Fruit fly (Drosophila melanogaster): ENCODE results near the gene tal-1A.

Gene tal-1A

DNA sequence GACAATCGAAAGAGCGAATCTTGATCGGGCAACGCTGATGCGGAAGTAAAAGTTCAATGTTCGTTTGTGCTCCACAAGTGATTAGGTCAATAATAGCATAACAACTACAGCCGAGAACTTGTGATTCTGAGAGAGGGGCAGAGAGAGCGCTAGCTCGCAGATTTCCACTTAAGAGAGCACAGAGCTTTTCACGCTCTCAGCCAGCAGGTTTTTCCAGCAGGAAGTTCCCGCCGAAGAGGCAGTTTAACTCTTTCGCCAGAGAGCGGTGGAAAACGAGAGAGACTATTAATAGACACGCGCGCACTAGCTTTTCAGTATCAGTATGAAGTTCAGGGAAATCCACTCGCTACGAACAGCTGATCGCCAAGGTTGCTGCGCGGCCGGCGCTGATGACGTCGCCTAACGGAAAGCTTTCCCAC is 2.1 kb downstream of the tal-1A start (continued):
- TF ChIP-seq vvl (GFP tag; IDR thresholded peaks at IDR 0.05): no peak; the same call in 1 of the 2 replicates
- TF ChIP-seq gce (GFP tag; IDR thresholded peaks at IDR 0.05): peak; percentile 25; the same call in 1 of the 3 replicates
- peak in 1 of 2 experiments; percentile 58 for TF ChIP-seq crp (GFP tag; optimal IDR thresholded peaks at IDR 0.05)
- TF ChIP-seq Dll (GFP tag; IDR thresholded peaks at IDR 0.05; ENCODE audit: partially characterized antibody): peak; percentile 48; the same call in 1 of the 4 replicates
- no peak for TF ChIP-seq CG10274 (GFP tag; optimal IDR thresholded peaks at IDR 0.05)
- peak; percentile 41; the same call in 1 of the 3 replicates for TF ChIP-seq C15 (GFP tag; IDR thresholded peaks at IDR 0.05)
- TF ChIP-seq peb (GFP tag; IDR thresholded peaks at IDR 0.05): no peak
- TF ChIP-seq CG13287 (GFP tag; IDR thresholded peaks at IDR 0.05; ENCODE audit: partially characterized antibody): peak; percentile 15; the same call in 1 of the 2 replicates
- TF ChIP-seq sens (GFP tag): peak; percentile 29
- TF ChIP-seq CG3163 (GFP tag; optimal IDR thresholded peaks at IDR 0.05): peak; percentile 90
- TF ChIP-seq chinmo (GFP tag; IDR thresholded peaks at IDR 0.05; ENCODE audit: partially characterized antibody): peak; percentile 79; the same call in 2 of the 4 replicates
- TF ChIP-seq shn (GFP tag; optimal IDR thresholded peaks at IDR 0.05): no peak
- TF ChIP-seq cwo (GFP tag; optimal IDR thresholded peaks at IDR 0.05): no peak
- no peak for TF ChIP-seq Usf (GFP tag; optimal IDR thresholded peaks at IDR 0.05)
- TF ChIP-seq Kr (GFP tag; optimal IDR thresholded peaks at IDR 0.05): no peak
- TF ChIP-seq hb (GFP tag; IDR thresholded peaks at IDR 0.05; ENCODE audit: partially characterized antibody): no peak
- TF ChIP-seq ATbp (GFP tag; optimal IDR thresholded peaks at IDR 0.05): no peak
- no peak for TF ChIP-seq tgo (GFP tag; IDR thresholded peaks at IDR 0.05)
- peak; percentile 56 for TF ChIP-seq sna (GFP tag; IDR thresholded peaks at IDR 0.05; ENCODE audit: partially characterized antibody)
- TF ChIP-seq CG34376 (GFP tag; optimal IDR thresholded peaks at IDR 0.05): peak; percentile 2
- TF ChIP-seq Xrp1 (GFP tag; IDR thresholded peaks at IDR 0.05): peak; percentile 23; the same call in 1 of the 2 replicates
- no peak for TF ChIP-seq CG6272 (GFP tag; IDR thresholded peaks at IDR 0.05)
- no peak for TF ChIP-seq scrt (GFP tag; optimal IDR thresholded peaks at IDR 0.05)
- peak; percentile 42; the same call in 1 of the 2 replicates for TF ChIP-seq CG32532 (GFP tag; IDR thresholded peaks at IDR 0.05)
- TF ChIP-seq so (GFP tag; IDR thresholded peaks at IDR 0.05): peak; percentile 21; the same call in 1 of the 3 replicates
- no peak for TF ChIP-seq HLH4C (GFP tag; IDR thresholded peaks at IDR 0.05; ENCODE audit: partially characterized antibody)
- TF ChIP-seq ftz-f1 (GFP tag; optimal IDR thresholded peaks at IDR 0.05): peak; percentile 57
- TF ChIP-seq Atf6 (GFP tag; IDR thresholded peaks at IDR 0.05): 0 out of 2 replicates have a peak, but pooled peaks have one; percentile 9
- peak; percentile 76 for TF ChIP-seq yki (optimal IDR thresholded peaks at IDR 0.05)
- TF ChIP-seq Trl (optimal IDR thresholded peaks at IDR 0.05): peak; percentile 91 to 94
- no peak for TF ChIP-seq Trl (GFP tag; optimal IDR thresholded peaks at IDR 0.05)
- peak; percentile 21 for TF ChIP-seq HLHmδ (GFP tag; optimal IDR thresholded peaks at IDR 0.05)
- TF ChIP-seq gro (GFP tag; optimal IDR thresholded peaks at IDR 0.05): peak; percentile 11
- TF ChIP-seq Eip74EF (GFP tag; optimal IDR thresholded peaks at IDR 0.05): peak in 1 of 2 experiments; percentile 33
- peak; percentile 57; the same call in 1 of the 3 replicates for TF ChIP-seq mld (GFP tag; IDR thresholded peaks at IDR 0.05; ENCODE audit: partially characterized antibody)
- TF ChIP-seq Pdp1 (GFP tag; optimal IDR thresholded peaks at IDR 0.05): peak in 1 of 2 experiments; percentile 56
- peak in 1 of 2 experiments; percentile 82 for TF ChIP-seq Hr78 (GFP tag; optimal IDR thresholded peaks at IDR 0.05)
- 0 out of 3 replicates have a peak, but pooled peaks have one; percentile 29 for TF ChIP-seq zfh1 (GFP tag; IDR thresholded peaks at IDR 0.05)
- TF ChIP-seq CG17328 (GFP tag; IDR thresholded peaks at IDR 0.05): 0 out of 2 replicates have a peak, but pooled peaks have one; percentile 20

Measured in whole organism, embryonic.